Fruit fly (Drosophila melanogaster) whole organism: Measurements from ENCODE around the gene Dh31.

Experiments used
- CG8478 ChIP-seq: fragments of >200 bp; optimal IDR thresholded peaks from 2 replicates; lab custom pipeline; 2018; ENCODE audit warnings: inconsistent platforms
- Dll ChIP-seq: fragments of >200 bp; optimal IDR thresholded peaks from 2 replicates; lab custom pipeline; 2017
- EcR ChIP-seq, 2 experiments: fragments of >200 bp; optimal IDR thresholded peaks; 2 replicates each; lab custom pipeline; 2017; ENCODE audit warnings: missing biosample characterization in 2 of 2, missing genetic modification characterization in 2 of 2, missing genetic modification reagents in 2 of 2
- pan ChIP-seq: fragments of >200 bp; optimal IDR thresholded peaks from 2 replicates; lab custom pipeline; 2017
- psq ChIP-seq: fragments of >200 bp; optimal IDR thresholded peaks from 2 replicates; lab custom pipeline; 2017
- usp ChIP-seq: fragments of >200 bp; optimal IDR thresholded peaks from 2 replicates; lab custom pipeline; 2017; ENCODE audit warnings: missing biosample characterization, missing genetic modification characterization, mixed read lengths

The Dh31 gene

dm6 chr2L:8506729-8507128, at the start of gene Dh31:
TSS of gene Dh31 (minus strand) at chr2L:8506845.
- no peak for TF ChIP-seq pan (lab: Kevin White, UChicago)
- TF ChIP-seq CG8478 (lab: Kevin White, UChicago): no peak
- TF ChIP-seq Dll: no peak
- no peak for TF ChIP-seq usp
- no peak for TF ChIP-seq EcR (GFP tag; optimal IDR thresholded peaks at IDR 0.05; lab: Kevin White, UChicago)
- no peak for TF ChIP-seq psq (lab: Kevin White, UChicago)

- TF ChIP-seq psq (lab: Kevin White, UChicago) (no peak), usp (no peak), pan (lab: Kevin White, UChicago) (no peak), CG8478 (lab: Kevin White, UChicago) (no peak), Dll (no peak), EcR (GFP tag; optimal IDR thresholded peaks at IDR 0.05; lab: Kevin White, UChicago) (no peak)
These were observed 49.6 kb upstream of the Dh31 start for dm6 chr2L:8556207-8556606.

dm6 chr2L:8553789-8554626, 47.4 kb upstream of the Dh31 start:
- TF ChIP-seq psq (lab: Kevin White, UChicago) (no peak), Dll (no peak), pan (lab: Kevin White, UChicago) (no peak), EcR (GFP tag; optimal IDR thresholded peaks at IDR 0.05; lab: Kevin White, UChicago) (no peak), CG8478 (lab: Kevin White, UChicago) (no peak), usp (no peak)

- no peak for TF ChIP-seq EcR (GFP tag; optimal IDR thresholded peaks at IDR 0.05; lab: Kevin White, UChicago)
- no peak for TF ChIP-seq usp
- TF ChIP-seq pan (lab: Kevin White, UChicago): no peak
- TF ChIP-seq CG8478 (lab: Kevin White, UChicago): no peak
- TF ChIP-seq Dll: no peak
- TF ChIP-seq psq (lab: Kevin White, UChicago): no peak
These were observed 45.8 kb upstream of the Dh31 start for dm6 chr2L:8552472-8552871.

- TF ChIP-seq EcR (GFP tag; optimal IDR thresholded peaks at IDR 0.05; lab: Kevin White, UChicago) (no peak), psq (lab: Kevin White, UChicago) (no peak)
These were observed 41.5 kb upstream of the Dh31 start for dm6 chr2L:8548118-8548517.

- TF ChIP-seq pan (lab: Kevin White, UChicago) (no peak), EcR (GFP tag; optimal IDR thresholded peaks at IDR 0.05; lab: Kevin White, UChicago) (no peak), usp (no peak), psq (lab: Kevin White, UChicago) (no peak), CG8478 (lab: Kevin White, UChicago) (no peak), Dll (no peak)
These were observed 38.9 kb upstream of the Dh31 start for dm6 chr2L:8545393-8546100.

- TF ChIP-seq CG8478 (lab: Kevin White, UChicago) (no peak), EcR (GFP tag; optimal IDR thresholded peaks at IDR 0.05; lab: Kevin White, UChicago) (no peak), psq (lab: Kevin White, UChicago) (no peak), usp (no peak)
These were observed 38.0 kb upstream of the Dh31 start for dm6 chr2L:8544636-8545035.

dm6 chr2L:8543731-8544359, 37.2 kb upstream of the Dh31 start:
- TF ChIP-seq EcR (GFP tag; optimal IDR thresholded peaks at IDR 0.05; lab: Kevin White, UChicago): no peak
- no peak for TF ChIP-seq usp
- no peak for TF ChIP-seq CG8478 (lab: Kevin White, UChicago)
- no peak for TF ChIP-seq psq (lab: Kevin White, UChicago)
- TF ChIP-seq pan (lab: Kevin White, UChicago): no peak
- TF ChIP-seq Dll: no peak

dm6 chr2L:8543102-8543501, 36.5 kb upstream of the Dh31 start:
- TF ChIP-seq pan (lab: Kevin White, UChicago) (no peak), Dll (no peak), EcR (GFP tag; optimal IDR thresholded peaks at IDR 0.05; lab: Kevin White, UChicago) (no peak), CG8478 (lab: Kevin White, UChicago) (no peak), psq (lab: Kevin White, UChicago) (no peak), usp (no peak)

- TF ChIP-seq psq (lab: Kevin White, UChicago) (no peak), Dll (no peak), usp (no peak), pan (lab: Kevin White, UChicago) (no peak), CG8478 (lab: Kevin White, UChicago) (no peak), EcR (GFP tag; optimal IDR thresholded peaks at IDR 0.05; lab: Kevin White, UChicago) (no peak)
These were observed 36.0 kb upstream of the Dh31 start for dm6 chr2L:8542639-8543038.

dm6 chr2L:8542234-8542572, 35.6 kb upstream of the Dh31 start:
- TF ChIP-seq CG8478 (lab: Kevin White, UChicago) (no peak), Dll (no peak), pan (lab: Kevin White, UChicago) (no peak)
